Fruit fly (Drosophila melanogaster) whole organism, embryonic: ENCODE measurements around the gene CG33268.

Experiments used
- ATbp ChIP-seq: fragments of 200-800 bp; sonication (Bioruptor generic); optimal IDR thresholded peaks from 2 replicates; lab custom pipeline; 2017; ENCODE audit warnings: missing biosample characterization, mild to moderate bottlenecking, missing genetic modification characterization, missing genetic modification reagents
- Abd-B ChIP-seq: fragments of 200-800 bp; sonication (Bioruptor generic); optimal IDR thresholded peaks from 2 replicates; lab custom pipeline; 2018; ENCODE audit warnings: missing biosample characterization, mild to moderate bottlenecking, missing genetic modification characterization, moderate library complexity
- Ada2b ChIP-seq: fragments of 200-800 bp; sonication (Bioruptor generic); IDR thresholded peaks from 2 replicates; pipeline ENCODE4 v1.3.6; 2022; ENCODE audit warnings: missing biosample characterization, missing genetic modification characterization
- CG1024 ChIP-seq: fragments of 200-800 bp; sonication (Bioruptor generic); IDR thresholded peaks from 2 replicates; pipeline ENCODE4 v1.3.6; 2022; ENCODE audit warnings: missing biosample characterization, missing genetic modification characterization
- CG10959 ChIP-seq: fragments of 200-800 bp; sonication (Bioruptor generic); IDR thresholded peaks from 2 replicates; pipeline ENCODE4 v1.3.6; 2022; ENCODE audit warnings: missing biosample characterization, missing genetic modification characterization
- CG10979 ChIP-seq: fragments of 200-800 bp; sonication (Bioruptor generic); optimal IDR thresholded peaks from 2 replicates; lab custom pipeline; 2018; ENCODE audit warnings: missing biosample characterization, mild to moderate bottlenecking, missing genetic modification characterization, moderate library complexity
- CG12104 ChIP-seq: fragments of 200-800 bp; sonication (Bioruptor generic); optimal IDR thresholded peaks from 3 replicates; lab custom pipeline; 2016; ENCODE audit warnings: missing biosample characterization, missing genetic modification characterization
- CG12236 ChIP-seq: fragments of 200-800 bp; sonication (Bioruptor generic); optimal IDR thresholded peaks from 2 replicates; lab custom pipeline; 2016; ENCODE audit warnings: missing biosample characterization, missing genetic modification characterization
- CG12942 ChIP-seq: fragments of 200-800 bp; sonication (Bioruptor generic); optimal IDR thresholded peaks from 3 replicates; lab custom pipeline; 2016; ENCODE audit warnings: missing biosample characterization, missing genetic modification characterization
- CG13424 ChIP-seq: fragments of 200-800 bp; sonication (Bioruptor generic); optimal IDR thresholded peaks from 2 replicates; lab custom pipeline; 2019; ENCODE audit warnings: missing biosample characterization, mild to moderate bottlenecking, missing genetic modification characterization, moderate library complexity
- CG14050 ChIP-seq: fragments of 200-800 bp; sonication (Bioruptor generic); IDR thresholded peaks from 3 replicates; pipeline ENCODE4 v1.3.6; 2022; ENCODE audit warnings: missing biosample characterization, missing genetic modification characterization
- CG15269 ChIP-seq: fragments of 200-800 bp; sonication (Bioruptor generic); optimal IDR thresholded peaks from 2 replicates; lab custom pipeline; 2018; ENCODE audit warnings: missing biosample characterization, mild to moderate bottlenecking, missing genetic modification characterization, moderate library complexity
- CG18262 ChIP-seq: fragments of 200-800 bp; optimal IDR thresholded peaks from 3 replicates; lab custom pipeline; 2019; ENCODE audit warnings: missing biosample characterization, mild to moderate bottlenecking, missing genetic modification characterization, moderate library complexity
- CG2678 ChIP-seq: fragments of 200-800 bp; sonication (Bioruptor generic); optimal IDR thresholded peaks from 3 replicates; lab custom pipeline; 2019; ENCODE audit warnings: missing biosample characterization, mild to moderate bottlenecking, missing genetic modification characterization, moderate library complexity
- CG30403 ChIP-seq: fragments of 200-800 bp; sonication (Bioruptor generic); optimal IDR thresholded peaks from 3 replicates; lab custom pipeline; 2016; ENCODE audit warnings: missing biosample characterization, missing genetic modification characterization
- CG32767 ChIP-seq: fragments of 200-800 bp; sonication (Bioruptor generic); IDR thresholded peaks from 2 replicates; pipeline ENCODE4 v1.3.6; 2022; ENCODE audit warnings: missing biosample characterization, missing genetic modification characterization
- CG3847 ChIP-seq: fragments of 200-800 bp; sonication (Bioruptor generic); IDR thresholded peaks from 2 replicates; pipeline ENCODE4 v1.3.6; 2022; ENCODE audit warnings: missing biosample characterization, missing genetic modification characterization
- CG4328 ChIP-seq: fragments of 200-800 bp; sonication (Bioruptor generic); optimal IDR thresholded peaks from 3 replicates; lab custom pipeline; 2017; ENCODE audit warnings: missing biosample characterization, missing genetic modification reagents, missing genetic modification characterization
- CG4424 ChIP-seq: fragments of 200-800 bp; sonication (Bioruptor generic); optimal IDR thresholded peaks from 3 replicates; lab custom pipeline; 2016; ENCODE audit warnings: missing biosample characterization, missing genetic modification characterization
- CG5180 ChIP-seq: fragments of 200-800 bp; sonication (Bioruptor generic); optimal IDR thresholded peaks from 3 replicates; lab custom pipeline; 2017; ENCODE audit warnings: missing biosample characterization, missing genetic modification characterization, mild to moderate bottlenecking, moderate library complexity, missing genetic modification reagents
- CG6683 ChIP-seq: fragments of 200-800 bp; sonication (Bioruptor generic); optimal IDR thresholded peaks from 2 replicates; lab custom pipeline; 2017; ENCODE audit warnings: missing biosample characterization, mild to moderate bottlenecking, missing genetic modification characterization, missing genetic modification reagents
- CG7839 ChIP-seq: fragments of 200-800 bp; sonication (Bioruptor generic); optimal IDR thresholded peaks from 3 replicates; lab custom pipeline; 2018; ENCODE audit warnings: missing biosample characterization, mild to moderate bottlenecking, missing genetic modification characterization, moderate library complexity
- CG8388 ChIP-seq: fragments of 200-800 bp; sonication (Bioruptor generic); optimal IDR thresholded peaks from 2 replicates; lab custom pipeline; 2019; ENCODE audit warnings: missing biosample characterization, mild to moderate bottlenecking, missing genetic modification characterization, moderate library complexity
- CG9437 ChIP-seq: fragments of 200-800 bp; sonication (Bioruptor generic); optimal IDR thresholded peaks from 2 replicates; lab custom pipeline; 2018; ENCODE audit warnings: missing biosample characterization, mild to moderate bottlenecking, missing genetic modification characterization
- CoRest ChIP-seq: fragments of 200-800 bp; sonication (Bioruptor generic); optimal IDR thresholded peaks from 3 replicates; lab custom pipeline; 2018; ENCODE audit warnings: missing biosample characterization, mild to moderate bottlenecking, missing genetic modification characterization, moderate library complexity
- Deaf1 ChIP-seq: fragments of 200-800 bp; optimal IDR thresholded peaks from 3 replicates; lab custom pipeline; 2019; ENCODE audit warnings: missing biosample characterization, mild to moderate bottlenecking, missing genetic modification characterization, moderate library complexity
- Dfd ChIP-seq, 2 experiments: fragments of >200 bp; optimal IDR thresholded peaks; 2 replicates each; lab custom pipeline; 2017; ENCODE audit warnings: missing biosample characterization in 2 of 2, missing genetic modification characterization in 2 of 2
- Dip3 ChIP-seq: fragments of 200-800 bp; sonication (Bioruptor generic); optimal IDR thresholded peaks from 3 replicates; lab custom pipeline; 2016; ENCODE audit warnings: missing biosample characterization, missing genetic modification characterization
- Fer3 ChIP-seq: fragments of 200-800 bp; sonication (Bioruptor generic); optimal IDR thresholded peaks from 2 replicates; lab custom pipeline; 2018; ENCODE audit warnings: missing biosample characterization, mild to moderate bottlenecking, missing genetic modification characterization, moderate library complexity
- Jarid2 ChIP-seq: fragments of 200-800 bp; sonication (Bioruptor generic); optimal IDR thresholded peaks from 3 replicates; lab custom pipeline; 2017; ENCODE audit warnings: mild to moderate bottlenecking, missing biosample characterization, missing genetic modification reagents, missing genetic modification characterization
- Max ChIP-seq: fragments of 200-800 bp; sonication (Bioruptor generic); optimal IDR thresholded peaks from 2 replicates; lab custom pipeline; 2016; ENCODE audit warnings: missing biosample characterization, mild to moderate bottlenecking, missing genetic modification characterization
- NC2α ChIP-seq: fragments of 200-800 bp; sonication (Bioruptor generic); optimal IDR thresholded peaks from 2 replicates; lab custom pipeline; 2016; ENCODE audit warnings: missing biosample characterization, missing genetic modification characterization
- NFAT ChIP-seq: fragments of 200-800 bp; sonication (Bioruptor generic); IDR thresholded peaks from 2 replicates; pipeline ENCODE4 v1.3.6; 2022; ENCODE audit warnings: missing biosample characterization, missing genetic modification characterization
- Nf-YB ChIP-seq: fragments of 200-800 bp; sonication (Bioruptor generic); optimal IDR thresholded peaks from 3 replicates; lab custom pipeline; 2019; ENCODE audit warnings: missing biosample characterization, mild to moderate bottlenecking, missing genetic modification characterization, moderate library complexity
- Nf-YC ChIP-seq: fragments of 200-800 bp; optimal IDR thresholded peaks from 3 replicates; lab custom pipeline; 2019; ENCODE audit warnings: missing biosample characterization, mild to moderate bottlenecking, missing genetic modification characterization, moderate library complexity
- Pdp1 ChIP-seq, 2 experiments: fragments of 200-800 bp; sonication (Bioruptor generic); optimal IDR thresholded peaks; 3 replicates each; lab custom pipeline; 2016; ENCODE audit warnings: missing biosample characterization in 2 of 2, missing genetic modification characterization in 2 of 2, mild to moderate bottlenecking in 1 of 2, moderate library complexity in 1 of 2
- Sox102F ChIP-seq: fragments of 200-800 bp; sonication (Bioruptor generic); optimal IDR thresholded peaks from 2 replicates; lab custom pipeline; 2018; ENCODE audit warnings: missing biosample characterization, mild to moderate bottlenecking, missing genetic modification characterization, moderate library complexity
- ara ChIP-seq: fragments of 200-800 bp; sonication (Bioruptor generic); IDR thresholded peaks from 2 replicates; pipeline ENCODE4 v1.3.6; 2022; ENCODE audit warnings: missing biosample characterization, missing genetic modification characterization
- cad ChIP-seq: fragments of >200 bp; optimal IDR thresholded peaks from 2 replicates; lab custom pipeline; 2017; ENCODE audit warnings: missing biosample characterization, missing genetic modification characterization
- chinmo ChIP-seq: fragments of 200-800 bp; sonication (Bioruptor generic); IDR thresholded peaks from 4 replicates; pipeline ENCODE4 v1.3.6; 2022; ENCODE audit warnings: missing biosample characterization, missing genetic modification characterization; ENCODE audit not compliant: partially characterized antibody
- fd102C ChIP-seq: fragments of 200-800 bp; sonication (Bioruptor generic); optimal IDR thresholded peaks from 2 replicates; lab custom pipeline; 2018; ENCODE audit warnings: missing biosample characterization, mild to moderate bottlenecking, missing genetic modification characterization, moderate library complexity
- lab ChIP-seq: fragments of 200-800 bp; sonication (Bioruptor generic); optimal IDR thresholded peaks from 3 replicates; lab custom pipeline; 2017; ENCODE audit warnings: missing biosample characterization, missing genetic modification characterization, mild to moderate bottlenecking, moderate library complexity, missing genetic modification reagents
- salm ChIP-seq: fragments of 200-800 bp; sonication (Bioruptor generic); optimal IDR thresholded peaks from 2 replicates; lab custom pipeline; 2018; ENCODE audit warnings: missing biosample characterization, mild to moderate bottlenecking, missing genetic modification characterization
- sisA ChIP-seq: fragments of 200-800 bp; sonication (Bioruptor generic); IDR thresholded peaks from 2 replicates; pipeline ENCODE4 v1.3.6; 2022; ENCODE audit warnings: missing biosample characterization, missing genetic modification characterization
- sqz ChIP-seq: fragments of 200-800 bp; sonication (Bioruptor generic); optimal IDR thresholded peaks from 3 replicates; lab custom pipeline; 2018; ENCODE audit warnings: missing biosample characterization, mild to moderate bottlenecking, missing genetic modification characterization
- tgo ChIP-seq: fragments of 200-800 bp; sonication (Bioruptor generic); IDR thresholded peaks from 3 replicates; pipeline ENCODE4 v1.3.6; 2022; ENCODE audit warnings: missing biosample characterization, missing genetic modification characterization
- trem ChIP-seq: fragments of 200-800 bp; optimal IDR thresholded peaks from 3 replicates; lab custom pipeline; 2019; ENCODE audit warnings: missing biosample characterization, mild to moderate bottlenecking, missing genetic modification characterization, moderate library complexity
- twi ChIP-seq: fragments of 200-800 bp; optimal IDR thresholded peaks from 2 replicates; lab custom pipeline; 2019; ENCODE audit warnings: missing biosample characterization, mild to moderate bottlenecking, missing genetic modification characterization, moderate library complexity

CG33268 gene

dm6 chr3L:11555662-11556460, 35.2 kb downstream of the CG33268 start (continued):
- TF ChIP-seq ATbp (GFP tag; lab: Kevin White, UChicago) (peak; percentile 38), Nf-YC (tag; lab: Kevin White, UChicago) (peak; percentile 50), Nf-YB (GFP tag; lab: Kevin White, UChicago) (peak; percentile 64), CG12236 (GFP tag; lab: Kevin White, UChicago) (peak; percentile 26), CG4328 (GFP tag; lab: Kevin White, UChicago) (peak; percentile 57), Deaf1 (tag; lab: Kevin White, UChicago) (peak; percentile 66), CG12942 (GFP tag; lab: Kevin White, UChicago) (peak; percentile 62), Jarid2 (GFP tag; lab: Kevin White, UChicago) (peak; percentile 34), Ada2b (GFP tag; lab: Robert Waterston, UW) (peak; percentile 52; the same call in 1 of the 2 replicates), CG32767 (peak; percentile 25; the same call in 1 of the 2 replicates), CG6683 (peak; percentile 45), CG10979 (tag; lab: Kevin White, UChicago) (peak; percentile 90), CG5180 (GFP tag; lab: Kevin White, UChicago) (peak; percentile 48), Dfd (GFP tag; optimal IDR thresholded peaks at IDR 0.05; lab: Kevin White, UChicago) (peak in 1 of 2 experiments; percentile 77), tgo (GFP tag; lab: Robert Waterston, UW) (peak; percentile 53; the same call in 2 of the 3 replicates), Abd-B (peak; percentile 64), CoRest (peak; percentile 87), Dip3 (GFP tag; lab: Kevin White, UChicago) (no peak), trem (tag; lab: Kevin White, UChicago) (peak; percentile 74), Pdp1 (GFP tag; optimal IDR thresholded peaks at IDR 0.05; lab: Kevin White, UChicago) (peak in 1 of 2 experiments; percentile 59), CG1024 (peak; percentile 28; the same call in 1 of the 2 replicates), NC2α (GFP tag; lab: Kevin White, UChicago) (peak; percentile 48), Fer3 (tag; lab: Kevin White, UChicago) (peak; percentile 80), CG9437 (GFP tag; lab: Kevin White, UChicago) (peak; percentile 78), chinmo (GFP tag; lab: Robert Waterston, UW) (peak; percentile 96), CG3847 (GFP tag; lab: Robert Waterston, UW) (peak; percentile 59; the same call in 1 of the 2 replicates), CG12104 (GFP tag; lab: Kevin White, UChicago) (peak; percentile 60), lab (GFP tag; lab: Kevin White, UChicago) (peak; percentile 72), Sox102F (peak; percentile 91), NFAT (no peak), sqz (peak; percentile 9), CG13424 (tag; lab: Kevin White, UChicago) (peak; percentile 84), CG18262 (tag; lab: Kevin White, UChicago) (peak; percentile 89), CG10959 (GFP tag; lab: Robert Waterston, UW) (no peak), CG2678 (tag; lab: Kevin White, UChicago) (peak; percentile 91), CG30403 (GFP tag; lab: Kevin White, UChicago) (peak; percentile 76), salm (tag; lab: Kevin White, UChicago) (peak; percentile 44), twi (tag; lab: Kevin White, UChicago) (peak; percentile 54), CG4424 (peak; percentile 71), ara (GFP tag; lab: Robert Waterston, UW) (no peak), CG14050 (GFP tag; lab: Robert Waterston, UW) (0 out of 3 replicates have a peak, but pooled peaks have one; percentile 29), CG8388 (GFP tag; lab: Kevin White, UChicago) (peak; percentile 76), fd102C (GFP tag; lab: Kevin White, UChicago) (no peak), CG7839 (tag; lab: Kevin White, UChicago) (peak; percentile 88), cad (no peak), Max (peak; percentile 28), sisA (GFP tag; lab: Robert Waterston, UW) (peak; percentile 16; the same call in 1 of the 2 replicates), CG15269 (tag; lab: Kevin White, UChicago) (peak; percentile 82)
